Worm (Caenorhabditis elegans): ENCODE data around the gene dpy-19.

- TF ChIP-seq R02D3.7 (tag; optimal IDR thresholded peaks at IDR 0.05) (no peak), ztf-11 (tag; optimal IDR thresholded peaks at IDR 0.05) (no peak), F49E8.2 (tag; optimal IDR thresholded peaks at IDR 0.05; ENCODE audit: borderline replicate concordance) (no peak), lsy-2 (tag; optimal IDR thresholded peaks at IDR 0.05) (no peak), dpl-1 (GFP tag; optimal IDR thresholded peaks at IDR 0.05) (no peak), nhr-42 (GFP tag; IDR thresholded peaks at IDR 0.05) (no peak)
Measured at ce11 chrIII:8653457-8653856, 13.8 kb downstream of the dpy-19 start.

All from whole organism, L4 larva.